Worm (Caenorhabditis elegans): ENCODE results near the gene mrps-11.

Gene mrps-11

DNA sequence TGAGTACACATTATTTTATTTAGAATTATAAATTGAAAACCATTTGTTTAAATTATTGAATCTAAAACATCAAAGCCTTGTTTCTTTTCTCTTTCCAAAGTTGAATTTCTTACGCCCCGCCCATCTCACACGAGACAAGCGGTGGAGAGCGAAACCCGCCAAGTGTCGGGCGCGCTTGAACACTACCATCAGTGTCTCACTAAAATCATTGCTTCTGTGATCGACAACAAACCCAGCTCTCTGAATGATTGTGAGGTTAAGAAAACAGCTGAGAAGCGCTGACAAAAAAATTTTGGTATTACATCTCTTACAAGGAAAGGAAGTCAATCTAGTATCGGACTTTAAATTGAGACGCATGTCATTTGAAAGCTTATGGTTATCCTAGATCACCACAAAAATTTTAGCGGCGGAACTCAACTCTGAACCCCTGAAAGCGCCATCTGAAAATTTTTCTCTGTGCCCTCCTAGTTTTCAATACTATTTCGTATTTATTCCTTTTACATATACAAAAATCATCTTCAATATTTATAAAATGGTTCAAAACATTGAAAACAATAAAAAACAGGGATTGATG lies 3.3 kb downstream of the mrps-11 start (continued):
- TF ChIP-seq Y116A8C.19 (tag; optimal IDR thresholded peaks at IDR 0.05; ENCODE audit: borderline replicate concordance) (no peak), nhr-20 (tag; optimal IDR thresholded peaks at IDR 0.05) (peak; percentile 89), unc-130 (tag; optimal IDR thresholded peaks at IDR 0.05) (no peak), sup-37 (GFP tag; optimal IDR thresholded peaks at IDR 0.05) (peak; percentile 82), lir-3 (tag; optimal IDR thresholded peaks at IDR 0.05; ENCODE audit: poor library complexity) (peak; percentile 41), fkh-8 (tag; optimal IDR thresholded peaks at IDR 0.05) (no peak), aly-2 (tag; optimal IDR thresholded peaks at IDR 0.05) (peak; percentile 16), mef-2 (tag; optimal IDR thresholded peaks at IDR 0.05) (no peak), ceh-8 (GFP tag; optimal IDR thresholded peaks at IDR 0.05) (peak; percentile 28), grh-1 (GFP tag; IDR thresholded peaks at IDR 0.05) (peak; percentile 82)

DNA sequence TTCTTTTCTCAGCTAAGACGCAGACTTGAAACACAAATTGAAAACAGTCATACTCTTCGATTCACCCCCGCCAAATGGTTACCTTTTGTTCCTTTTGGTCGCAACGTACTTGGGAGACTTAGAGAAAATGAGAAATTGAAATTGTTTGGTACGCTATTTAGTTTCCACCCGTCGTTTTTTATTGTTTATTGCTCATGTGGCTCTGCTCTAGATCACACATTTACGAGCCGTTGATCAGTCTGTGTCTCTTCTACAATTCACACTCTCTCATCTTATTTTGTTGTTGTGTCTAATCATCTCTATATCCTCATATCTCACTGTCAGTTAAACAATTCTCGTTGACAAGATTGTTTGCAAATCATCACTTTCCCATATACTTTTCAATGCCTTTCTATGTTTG lies 6.4 kb downstream of the mrps-11 start:
- TF ChIP-seq elt-2 (tag; optimal IDR thresholded peaks at IDR 0.05) (no peak), snpc-4 (tag; optimal IDR thresholded peaks at IDR 0.05) (peak; percentile 64), ceh-63 (GFP tag; optimal IDR thresholded peaks at IDR 0.05) (no peak), efl-1 (optimal IDR thresholded peaks at IDR 0.05) (peak; percentile 1 to 17), efl-1 (GFP tag; optimal IDR thresholded peaks at IDR 0.05 in 1 of 2) (no peak), lsy-2 (tag; optimal IDR thresholded peaks at IDR 0.05) (peak in 1 of 2 experiments; percentile 41), swsn-7 (tag; optimal IDR thresholded peaks at IDR 0.05) (no peak), rnt-1 (tag; optimal IDR thresholded peaks at IDR 0.05) (peak; percentile 47), lin-39 (tag; optimal IDR thresholded peaks at IDR 0.05) (no peak), dsc-1 (tag; optimal IDR thresholded peaks at IDR 0.05) (peak; percentile 50), lin-35 (GFP tag; optimal IDR thresholded peaks at IDR 0.05) (no peak), nhr-71 (tag; optimal IDR thresholded peaks at IDR 0.05) (peak; percentile 24), nhr-19 (GFP tag; conservative IDR thresholded peaks at IDR 0.05) (peak; percentile 15; the same call in 1 of the 2 replicates), unc-62 (GFP tag; optimal IDR thresholded peaks at IDR 0.05) (no peak), ama-1 (optimal IDR thresholded peaks at IDR 0.05) (no peak), xbp-1 (tag; optimal IDR thresholded peaks at IDR 0.05) (no peak), vab-15 (tag; optimal IDR thresholded peaks at IDR 0.05) (no peak), snu-23 (GFP tag; optimal IDR thresholded peaks at IDR 0.05) (peak; percentile 16), lin-14 (GFP tag; optimal IDR thresholded peaks at IDR 0.05) (peak; percentile 60), sox-4 (tag; optimal IDR thresholded peaks at IDR 0.05) (no peak)

DNA sequence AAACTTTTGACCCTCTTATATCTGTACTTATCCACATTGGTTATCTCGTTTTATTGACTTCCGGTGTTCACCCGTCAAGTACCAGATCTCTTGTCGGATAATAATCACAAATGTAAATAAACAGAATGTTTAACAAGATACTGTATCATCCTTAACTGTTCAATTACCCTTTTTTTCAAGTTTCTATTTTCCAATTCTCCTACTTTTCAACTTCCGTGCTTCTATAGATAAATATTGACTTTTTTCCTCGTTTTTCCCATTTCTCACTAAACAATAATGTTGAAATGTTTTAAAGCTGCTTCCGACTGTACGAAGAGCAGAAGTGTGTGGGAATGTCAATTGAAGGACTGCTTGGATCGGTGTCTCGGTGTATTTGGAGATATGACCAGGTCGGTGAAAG lies 7.5 kb downstream of the mrps-11 start, which contains the start of gene inx-11:
Gene inx-11, plus strand, starts transcription at position 301 of the 400 bp plus-strand sequence.
- TF ChIP-seq fkh-4 (tag; optimal IDR thresholded peaks at IDR 0.05; ENCODE audit: borderline replicate concordance) (no peak), zag-1 (tag; optimal IDR thresholded peaks at IDR 0.05) (no peak), hpl-2 (GFP tag; optimal IDR thresholded peaks at IDR 0.05) (no peak), grh-1 (GFP tag; IDR thresholded peaks at IDR 0.05) (no peak), nhr-237 (tag; optimal IDR thresholded peaks at IDR 0.05) (no peak), nhr-85 (tag) (no peak), jun-1 (tag; optimal IDR thresholded peaks at IDR 0.05) (no peak), sup-37 (GFP tag; optimal IDR thresholded peaks at IDR 0.05) (no peak), lin-15B (tag; optimal IDR thresholded peaks at IDR 0.05) (no peak), mep-1 (tag; optimal IDR thresholded peaks at IDR 0.05) (no peak), pax-3 (tag; optimal IDR thresholded peaks at IDR 0.05) (no peak), irx-1 (tag; optimal IDR thresholded peaks at IDR 0.05) (no peak), dpl-1 (GFP tag; optimal IDR thresholded peaks at IDR 0.05) (no peak)

Measured in whole organism, L1 larva.